Worm (Caenorhabditis elegans) whole organism, L1 larva: ENCODE results near the gene F46B6.6.

Source experiments
- ceh-8 ChIP-seq: fragments of 200-800 bp; sonication (Bioruptor generic); optimal IDR thresholded peaks from 2 replicates; lab custom pipeline; 2018; ENCODE audit warnings: mild to moderate bottlenecking, missing genetic modification characterization, moderate library complexity, missing compliant biosample characterization
- ces-1 ChIP-seq: fragments of 150-350 bp; optimal IDR thresholded peaks from 2 replicates; lab custom pipeline; 2014; ENCODE audit warnings: missing biosample characterization, missing genetic modification reagents, missing genetic modification characterization
- dpl-1 ChIP-seq, 3 experiments: fragments of 150-350 bp in 2 of 3; sonication (generic microtip) in 1 of 3; optimal IDR thresholded peaks; 2 replicates each; lab custom pipeline; 2014 to 2017; ENCODE audit warnings: missing biosample characterization in 3 of 3, missing genetic modification characterization in 3 of 3, missing genetic modification reagents in 3 of 3
- elt-2 ChIP-seq: sonication (generic microtip); optimal IDR thresholded peaks from 2 replicates; lab custom pipeline; 2016; ENCODE audit warnings: missing genetic modification characterization, mild to moderate bottlenecking, inconsistent platforms, missing compliant biosample characterization, missing genetic modification reagents
- elt-3 ChIP-seq, 6 experiments: fragments of 150-350 bp in 1 of 6; sonication (generic microtip); optimal IDR thresholded peaks; 2 replicates each; lab custom pipeline; 2017 to 2018; ENCODE audit warnings: missing biosample characterization in 6 of 6, missing genetic modification characterization in 6 of 6, inconsistent platforms in 1 of 6
- fkh-4 ChIP-seq: sonication (generic microtip); optimal IDR thresholded peaks from 2 replicates; lab custom pipeline; 2016; ENCODE audit warnings: missing compliant biosample characterization, missing genetic modification characterization, borderline replicate concordance
- lin-13 ChIP-seq: fragments of 150-350 bp; optimal IDR thresholded peaks from 2 replicates; lab custom pipeline; 2014; ENCODE audit warnings: missing biosample characterization, missing genetic modification reagents, missing genetic modification characterization
- lin-35 ChIP-seq, 2 experiments: fragments of 150-350 bp; optimal IDR thresholded peaks; 2 replicates each; lab custom pipeline; 2014; ENCODE audit warnings: missing biosample characterization in 2 of 2, missing genetic modification characterization in 2 of 2, missing genetic modification reagents in 2 of 2
- nhr-28 ChIP-seq: fragments of 150-350 bp; optimal IDR thresholded peaks from 2 replicates; lab custom pipeline; 2014; ENCODE audit warnings: missing biosample characterization, missing genetic modification characterization
- skn-1 ChIP-seq: fragments of 150-350 bp; optimal IDR thresholded peaks from 2 replicates; lab custom pipeline; 2014; ENCODE audit warnings: missing biosample characterization, missing genetic modification characterization
- unc-98 ChIP-seq: fragments of 200-800 bp; sonication (Bioruptor generic); IDR thresholded peaks from 2 replicates; pipeline ENCODE4 v1.3.6; 2022; ENCODE audit warnings: missing genetic modification characterization, missing compliant biosample characterization
- zip-4 ChIP-seq: fragments of 200-800 bp; sonication (Bioruptor generic); optimal IDR thresholded peaks from 2 replicates; lab custom pipeline; 2018; ENCODE audit warnings: mild to moderate bottlenecking, missing genetic modification characterization, moderate library complexity, missing compliant biosample characterization

- no peak for TF ChIP-seq fkh-4 (tag; lab: Kevin White, UChicago)
- no peak for TF ChIP-seq lin-13 (GFP tag; lab: Kevin White, UChicago)
- TF ChIP-seq nhr-28 (tag; lab: Kevin White, UChicago): no peak
- no peak for TF ChIP-seq lin-35 (GFP tag; optimal IDR thresholded peaks at IDR 0.05; lab: Kevin White, UChicago)
- TF ChIP-seq elt-3 (tag; optimal IDR thresholded peaks at IDR 0.05; lab: Kevin White, UChicago): no peak
- TF ChIP-seq elt-2 (tag; lab: Kevin White, UChicago): no peak
- TF ChIP-seq ceh-8 (GFP tag; lab: Kevin White, UChicago): no peak
- TF ChIP-seq skn-1 (tag; lab: Kevin White, UChicago): no peak
- peak; percentile 100 for TF ChIP-seq ces-1 (GFP tag; lab: Kevin White, UChicago)
- TF ChIP-seq zip-4: no peak
- no peak for TF ChIP-seq dpl-1 (GFP tag; optimal IDR thresholded peaks at IDR 0.05; lab: Kevin White, UChicago)
- TF ChIP-seq unc-98 (GFP tag; lab: Robert Waterston, UW): no peak
Observed at ce11 chrV:9765622-9766021, 21.0 kb downstream of the F46B6.6 start.
